Worm (Caenorhabditis elegans) whole organism, young adult: Measurements from ENCODE around the gene Y53G8AR.1.
A peak's percentile ranks its signal among the peaks of the same experiment; 100 is the strongest.

ENCODE experiments used
- C06A6.2 ChIP-seq: fragments of 200-800 bp; sonication (Bioruptor generic); conservative IDR thresholded peaks from 2 replicates; pipeline ENCODE4 v1.3.6; 2022; ENCODE audit warnings: missing genetic modification characterization, missing compliant biosample characterization
- D2030.7 ChIP-seq: fragments of 200-800 bp; sonication (Bioruptor generic); IDR thresholded peaks from 2 replicates; pipeline ENCODE4 v1.3.6; 2022; ENCODE audit warnings: missing genetic modification reagents, missing genetic modification characterization, missing compliant biosample characterization
- F37B4.10 ChIP-seq: fragments of 200-800 bp; sonication (Bioruptor generic); IDR thresholded peaks from 2 replicates; pipeline ENCODE4 v1.3.6; 2022; ENCODE audit warnings: missing genetic modification characterization, missing compliant biosample characterization
- F49E8.2 ChIP-seq: sonication (generic microtip); optimal IDR thresholded peaks from 3 replicates; lab custom pipeline; 2017; ENCODE audit warnings: missing genetic modification characterization, mild to moderate bottlenecking, missing compliant biosample characterization, antibody characterized with exemption, moderate library complexity; ENCODE audit not compliant: insufficient read depth
- F52B5.7 ChIP-seq: sonication (generic microtip); optimal IDR thresholded peaks from 2 replicates; lab custom pipeline; 2016; ENCODE audit warnings: mild to moderate bottlenecking, missing genetic modification characterization, missing compliant biosample characterization
- T26A5.8 ChIP-seq: sonication (generic microtip); optimal IDR thresholded peaks from 2 replicates; lab custom pipeline; 2016; ENCODE audit warnings: missing genetic modification characterization, missing compliant biosample characterization
- Y56A3A.18 ChIP-seq: fragments of 200-800 bp; sonication (Bioruptor generic); IDR thresholded peaks from 2 replicates; pipeline ENCODE4 v1.3.6; 2022; ENCODE audit warnings: missing genetic modification reagents, missing genetic modification characterization, missing compliant biosample characterization
- Y79H2A.3 ChIP-seq: fragments of 200-800 bp; sonication (Bioruptor generic); conservative IDR thresholded peaks from 2 replicates; pipeline ENCODE4 v1.3.6; 2022; ENCODE audit warnings: missing genetic modification reagents, missing genetic modification characterization, missing compliant biosample characterization
- Y95B8A.8 ChIP-seq: fragments of 200-800 bp; sonication (Bioruptor generic); IDR thresholded peaks from 2 replicates; pipeline ENCODE4 v1.3.6; 2022; ENCODE audit warnings: missing genetic modification reagents, missing genetic modification characterization, missing compliant biosample characterization
- ama-1 ChIP-seq, 3 experiments: fragments of 150-350 bp in 1 of 3; sonication (generic microtip) in 2 of 3; optimal IDR thresholded peaks; 2 replicates each; lab custom pipeline; 2014 to 2018; ENCODE audit warnings: missing biosample characterization in 2 of 3, missing genetic modification characterization in 2 of 3, missing genetic modification reagents in 2 of 3
- aptf-3 ChIP-seq: fragments of 200-800 bp; sonication (Bioruptor generic); IDR thresholded peaks from 2 replicates; pipeline ENCODE4 v1.3.6; 2022; ENCODE audit warnings: missing genetic modification characterization, missing compliant biosample characterization
- athp-1 ChIP-seq: sonication (generic microtip); optimal IDR thresholded peaks from 2 replicates; lab custom pipeline; 2017; ENCODE audit warnings: mild to moderate bottlenecking, missing genetic modification characterization, missing compliant biosample characterization
- attf-6 ChIP-seq: fragments of 200-800 bp; sonication (Bioruptor generic); IDR thresholded peaks from 2 replicates; pipeline ENCODE4 v1.3.6; 2022; ENCODE audit warnings: missing genetic modification reagents, missing genetic modification characterization, missing compliant biosample characterization
- ceh-27 ChIP-seq: fragments of 200-800 bp; sonication (Bioruptor generic); optimal IDR thresholded peaks from 2 replicates; lab custom pipeline; 2018; ENCODE audit warnings: mild to moderate bottlenecking, missing genetic modification characterization, moderate library complexity, missing compliant biosample characterization
- ceh-58 ChIP-seq: fragments of 200-800 bp; sonication (Bioruptor generic); IDR thresholded peaks from 2 replicates; pipeline ENCODE4 v1.3.6; 2022; ENCODE audit warnings: missing genetic modification characterization, missing compliant biosample characterization
- ceh-79 ChIP-seq: sonication (generic microtip); optimal IDR thresholded peaks from 2 replicates; lab custom pipeline; 2017; ENCODE audit warnings: mild to moderate bottlenecking, missing genetic modification characterization, missing compliant biosample characterization
- dox-1 ChIP-seq: fragments of 200-800 bp; sonication (Bioruptor generic); IDR thresholded peaks from 2 replicates; pipeline ENCODE4 v1.3.6; 2022; ENCODE audit warnings: missing genetic modification reagents, missing genetic modification characterization, missing compliant biosample characterization
- dpl-1 ChIP-seq: fragments of 150-350 bp; optimal IDR thresholded peaks from 2 replicates; lab custom pipeline; 2014; ENCODE audit warnings: missing biosample characterization, missing genetic modification reagents, missing genetic modification characterization
- ets-4 ChIP-seq: fragments of 200-800 bp; sonication (Bioruptor generic); optimal IDR thresholded peaks from 2 replicates; lab custom pipeline; 2018; ENCODE audit warnings: mild to moderate bottlenecking, missing genetic modification characterization, missing compliant biosample characterization
- fkh-3 ChIP-seq: sonication (generic microtip); optimal IDR thresholded peaks from 2 replicates; lab custom pipeline; 2016; ENCODE audit warnings: mild to moderate bottlenecking, missing genetic modification characterization, missing compliant biosample characterization
- him-1 ChIP-seq: sonication (generic microtip); optimal IDR thresholded peaks from 2 replicates; lab custom pipeline; 2016; ENCODE audit warnings: missing genotype, missing genetic modification reagents, missing genetic modification characterization, missing compliant biosample characterization
- hmg-1.2 ChIP-seq: fragments of 200-800 bp; sonication (Bioruptor generic); IDR thresholded peaks from 2 replicates; pipeline ENCODE4 v1.3.6; 2022; ENCODE audit warnings: missing genetic modification reagents, missing genetic modification characterization, missing compliant biosample characterization
- lag-1 ChIP-seq: fragments of 200-800 bp; sonication (Bioruptor generic); IDR thresholded peaks from 2 replicates; pipeline ENCODE4 v1.3.6; 2022; ENCODE audit warnings: missing genetic modification reagents, missing genetic modification characterization, missing compliant biosample characterization
- let-526 ChIP-seq: fragments of 200-800 bp; sonication (Bioruptor generic); IDR thresholded peaks from 2 replicates; pipeline ENCODE4 v1.3.6; 2022; ENCODE audit warnings: missing genetic modification reagents, missing genetic modification characterization, missing compliant biosample characterization
- lin-26 ChIP-seq: fragments of 200-800 bp; sonication (Bioruptor generic); IDR thresholded peaks from 2 replicates; pipeline ENCODE4 v1.3.6; 2022; ENCODE audit warnings: missing genetic modification reagents, missing genetic modification characterization, missing compliant biosample characterization
- lir-1 ChIP-seq: fragments of 200-800 bp; sonication (Bioruptor generic); conservative IDR thresholded peaks from 2 replicates; pipeline ENCODE4 v1.3.6; 2022; ENCODE audit warnings: missing genetic modification reagents, missing genetic modification characterization, missing compliant biosample characterization
- madf-3 ChIP-seq: fragments of 200-800 bp; sonication (Bioruptor generic); IDR thresholded peaks from 2 replicates; pipeline ENCODE4 v1.3.6; 2022; ENCODE audit warnings: missing genetic modification reagents, missing genetic modification characterization, missing compliant biosample characterization
- madf-6 ChIP-seq: fragments of 200-800 bp; sonication (Bioruptor generic); IDR thresholded peaks from 2 replicates; pipeline ENCODE4 v1.3.6; 2022; ENCODE audit warnings: missing genetic modification reagents, missing genetic modification characterization, missing compliant biosample characterization
- madf-8 ChIP-seq: fragments of 200-800 bp; sonication (Bioruptor generic); conservative IDR thresholded peaks from 2 replicates; pipeline ENCODE4 v1.3.6; 2022; ENCODE audit warnings: missing genetic modification reagents, missing genetic modification characterization, missing compliant biosample characterization
- mcd-1 ChIP-seq: fragments of 200-800 bp; sonication (Bioruptor generic); IDR thresholded peaks from 2 replicates; pipeline ENCODE4 v1.3.6; 2022; ENCODE audit warnings: missing genetic modification reagents, missing genetic modification characterization, missing compliant biosample characterization
- mel-28 ChIP-seq: sonication (generic microtip); optimal IDR thresholded peaks from 2 replicates; lab custom pipeline; 2016; ENCODE audit warnings: borderline replicate concordance, mild to moderate bottlenecking, missing genetic modification characterization, missing compliant biosample characterization
- mes-4 ChIP-seq: sonication (generic microtip); optimal IDR thresholded peaks from 2 replicates; lab custom pipeline; 2016; ENCODE audit warnings: missing genotype, missing genetic modification characterization, missing compliant biosample characterization
- nhr-120 ChIP-seq: fragments of 200-800 bp; sonication (Bioruptor generic); IDR thresholded peaks from 2 replicates; pipeline ENCODE4 v1.3.6; 2022; ENCODE audit warnings: missing genetic modification characterization, missing compliant biosample characterization
- nhr-179 ChIP-seq: sonication (generic microtip); optimal IDR thresholded peaks from 2 replicates; lab custom pipeline; 2016; ENCODE audit warnings: mild to moderate bottlenecking, missing genetic modification characterization, missing compliant biosample characterization
- nhr-80 ChIP-seq: sonication (generic microtip); optimal IDR thresholded peaks from 2 replicates; lab custom pipeline; 2016; ENCODE audit warnings: missing genetic modification characterization, missing compliant biosample characterization
- nhr-90 ChIP-seq: sonication (generic microtip); optimal IDR thresholded peaks from 2 replicates; lab custom pipeline; 2016; ENCODE audit warnings: missing genotype, mild to moderate bottlenecking, missing genetic modification characterization, missing compliant biosample characterization
- repo-1 ChIP-seq: sonication (generic microtip); optimal IDR thresholded peaks from 2 replicates; lab custom pipeline; 2017; ENCODE audit warnings: mild to moderate bottlenecking, missing genetic modification characterization, missing compliant biosample characterization
- snpc-1.3 ChIP-seq: sonication (generic microtip); optimal IDR thresholded peaks from 2 replicates; lab custom pipeline; 2017; ENCODE audit warnings: missing genetic modification characterization, mild to moderate bottlenecking, missing compliant biosample characterization, antibody characterized with exemption, moderate library complexity, missing genotype, missing genetic modification reagents; ENCODE audit not compliant: insufficient read depth
- snpc-4 ChIP-seq, 5 experiments: fragments of 150-350 bp in 1 of 5; sonication (generic microtip) in 4 of 5; optimal IDR thresholded peaks; 2 replicates each; lab custom pipeline; 2014 to 2018; ENCODE audit warnings: missing genetic modification characterization in 5 of 5, missing biosample characterization in 3 of 5, antibody characterized with exemption in 2 of 5, mild to moderate bottlenecking in 2 of 5, missing compliant biosample characterization in 2 of 5, missing genotype in 2 of 5, moderate library complexity in 2 of 5, missing genetic modification reagents in 1 of 5
- tbp1 ChIP-seq: fragments of 200-800 bp; sonication (Bioruptor generic); optimal IDR thresholded peaks from 2 replicates; lab custom pipeline; 2018; ENCODE audit warnings: mild to moderate bottlenecking, missing genetic modification characterization, missing compliant biosample characterization
- tlf-1 ChIP-seq: fragments of 200-800 bp; sonication (Bioruptor generic); optimal IDR thresholded peaks from 2 replicates; lab custom pipeline; 2018; ENCODE audit warnings: mild to moderate bottlenecking, missing genetic modification characterization, missing compliant biosample characterization
- unc-62 ChIP-seq: fragments of 150-350 bp; optimal IDR thresholded peaks from 2 replicates; lab custom pipeline; 2014; ENCODE audit warnings: missing biosample characterization, missing genetic modification reagents, missing genetic modification characterization
- zfh-2 ChIP-seq: fragments of 200-800 bp; sonication (Bioruptor generic); conservative IDR thresholded peaks from 2 replicates; pipeline ENCODE4 v1.3.6; 2022; ENCODE audit warnings: missing genetic modification reagents, missing genetic modification characterization, missing compliant biosample characterization
- ztf-18 ChIP-seq: sonication (generic microtip); optimal IDR thresholded peaks from 2 replicates; lab custom pipeline; 2016; ENCODE audit warnings: missing genotype, mild to moderate bottlenecking, missing genetic modification characterization, missing compliant biosample characterization
- ztf-26 ChIP-seq: sonication (generic microtip); optimal IDR thresholded peaks from 2 replicates; lab custom pipeline; 2017; ENCODE audit warnings: missing genetic modification characterization, missing compliant biosample characterization
- ztf-28 ChIP-seq: fragments of 200-800 bp; sonication (Bioruptor generic); IDR thresholded peaks from 2 replicates; pipeline ENCODE4 v1.3.6; 2022; ENCODE audit warnings: missing genetic modification reagents, missing genetic modification characterization, missing compliant biosample characterization

The Y53G8AR.1 gene

DNA sequence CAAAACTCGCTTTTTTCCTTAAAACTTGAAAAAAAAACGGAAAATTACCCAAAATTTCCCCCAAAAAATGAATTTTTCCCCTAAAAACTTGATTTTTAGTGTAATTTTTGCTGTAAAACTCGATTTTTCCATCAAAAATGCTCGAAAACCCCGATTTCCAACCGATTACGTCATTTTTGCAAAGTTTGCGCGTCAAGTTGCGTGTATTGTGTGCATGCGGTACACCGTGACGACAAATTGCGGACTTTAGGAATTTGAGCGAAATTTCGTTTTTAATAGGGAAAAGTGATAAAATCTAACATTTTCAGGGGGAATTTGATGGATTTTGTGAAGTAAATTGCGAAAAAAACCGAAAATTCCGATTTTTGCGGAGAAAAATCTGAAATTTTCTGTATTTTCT lies 8.9 kb upstream of the Y53G8AR.1 start (continued):
- TF ChIP-seq Y95B8A.8 (GFP tag; lab: Robert Waterston, UW) (no peak), fkh-3 (no peak), D2030.7 (GFP tag; lab: Robert Waterston, UW) (0 out of 2 replicates have a peak, but pooled peaks have one; percentile 16), athp-1 (tag; lab: Kevin White, UChicago) (peak; percentile 24), mcd-1 (peak; percentile 74), nhr-179 (tag; lab: Kevin White, UChicago) (no peak), lin-26 (no peak), lir-1 (GFP tag; lab: Robert Waterston, UW) (no peak), ama-1 (optimal IDR thresholded peaks at IDR 0.05; lab: Kevin White, UChicago) (no peak), ama-1 (GFP tag; optimal IDR thresholded peaks at IDR 0.05; lab: Kevin White, UChicago) (peak; percentile 0 to 25), ceh-27 (GFP tag; lab: Kevin White, UChicago) (no peak), him-1 (tag; lab: Kevin White, UChicago) (no peak), mel-28 (tag; lab: Kevin White, UChicago) (peak; percentile 19), ztf-26 (tag; lab: Kevin White, UChicago) (peak; percentile 6), nhr-80 (tag; lab: Kevin White, UChicago) (no peak), madf-6 (GFP tag; lab: Robert Waterston, UW) (peak; percentile 55), nhr-90 (tag; lab: Kevin White, UChicago) (no peak), ets-4 (GFP tag; lab: Kevin White, UChicago) (no peak), tlf-1 (GFP tag; lab: Kevin White, UChicago) (peak; percentile 27), tbp1 (GFP tag; lab: Kevin White, UChicago) (peak; percentile 40), lag-1 (GFP tag; lab: Robert Waterston, UW) (no peak), unc-62 (GFP tag; lab: Kevin White, UChicago) (no peak), snpc-4 (GFP tag; optimal IDR thresholded peaks at IDR 0.05; lab: Kevin White, UChicago) (no peak), snpc-4 (tag; optimal IDR thresholded peaks at IDR 0.05; lab: Kevin White, UChicago) (no peak)

DNA sequence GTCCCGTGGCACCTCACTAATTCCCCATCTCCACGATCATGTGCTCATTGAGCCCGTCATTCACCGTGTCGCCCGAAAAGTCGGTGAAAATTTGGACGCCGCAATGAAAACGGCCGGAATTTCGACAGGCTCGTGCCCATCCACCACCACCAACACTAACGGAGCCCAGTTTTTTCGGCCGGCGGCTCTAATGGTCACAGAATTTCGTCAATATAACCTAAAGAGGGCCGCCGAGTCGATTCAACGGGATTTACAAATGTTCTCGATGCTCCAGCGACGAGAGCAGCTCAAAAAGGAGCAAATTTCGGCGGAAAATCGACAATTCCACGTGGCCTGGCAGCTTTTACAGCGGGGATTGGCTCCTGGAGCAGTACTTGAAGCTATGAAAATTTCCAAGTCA lies 3.4 kb upstream of the Y53G8AR.1 start:
- no peak for TF ChIP-seq mcd-1
- 0 out of 2 replicates have a peak, but pooled peaks have one; percentile 17 for TF ChIP-seq zfh-2

DNA sequence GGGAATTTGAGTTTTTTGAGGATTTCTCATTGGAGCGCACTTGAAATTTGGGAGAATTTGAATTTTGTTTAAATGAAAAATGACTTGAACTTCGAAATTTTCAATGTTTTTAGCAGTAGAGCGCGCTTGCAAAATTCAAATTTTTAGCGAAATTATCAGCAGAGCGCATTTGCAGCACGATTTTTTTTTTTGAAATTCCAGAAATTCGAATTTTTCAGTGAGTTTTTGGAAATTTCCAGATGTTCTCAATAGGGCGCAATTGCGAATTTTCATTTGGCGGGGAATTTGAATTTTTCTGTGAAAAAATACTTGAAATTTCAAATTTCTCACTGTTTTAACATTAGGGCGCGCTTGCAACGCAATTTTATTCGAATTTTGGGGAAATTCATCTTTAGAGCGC lies 1.1 kb upstream of the Y53G8AR.1 start:
- TF ChIP-seq F52B5.7 (tag; lab: Kevin White, UChicago) (no peak), zfh-2 (no peak), aptf-3 (GFP tag; lab: Robert Waterston, UW) (no peak), hmg-1.2 (GFP tag; lab: Robert Waterston, UW) (no peak), snpc-1.3 (peak; percentile 13), C06A6.2 (no peak), let-526 (GFP tag; lab: Robert Waterston, UW) (no peak), Y79H2A.3 (GFP tag; lab: Robert Waterston, UW) (no peak), dpl-1 (GFP tag; lab: Kevin White, UChicago) (no peak), ceh-58 (GFP tag; lab: Robert Waterston, UW) (no peak), dox-1 (no peak), F37B4.10 (no peak), ceh-79 (tag; lab: Kevin White, UChicago) (no peak), unc-62 (GFP tag; lab: Kevin White, UChicago) (no peak), D2030.7 (GFP tag; lab: Robert Waterston, UW) (no peak), repo-1 (tag; lab: Kevin White, UChicago) (no peak), nhr-120 (GFP tag; lab: Robert Waterston, UW) (no peak), attf-6 (no peak), madf-8 (no peak), ztf-18 (tag; lab: Kevin White, UChicago) (no peak), Y56A3A.18 (GFP tag; lab: Robert Waterston, UW) (no peak), T26A5.8 (tag; lab: Kevin White, UChicago) (no peak), madf-3 (GFP tag; lab: Robert Waterston, UW) (0 out of 2 replicates have a peak, but pooled peaks have one; percentile 38), fkh-3 (no peak), F49E8.2 (tag; lab: Kevin White, UChicago) (peak; percentile 29), mes-4 (tag; lab: Kevin White, UChicago) (no peak), ztf-28 (GFP tag; lab: Robert Waterston, UW) (no peak)
